Fruit fly (Drosophila melanogaster) whole organism, embryonic: Measurements from ENCODE around the gene CG11892.

Experiments used
- CG10147 ChIP-seq: fragments of 200-800 bp; sonication (Bioruptor generic); optimal IDR thresholded peaks from 2 replicates; lab custom pipeline; 2019; ENCODE audit warnings: missing biosample characterization, mild to moderate bottlenecking, missing genetic modification characterization, moderate library complexity
- CG10462 ChIP-seq: fragments of 200-800 bp; sonication (Bioruptor generic); optimal IDR thresholded peaks from 2 replicates; lab custom pipeline; 2016; ENCODE audit warnings: missing biosample characterization, missing genetic modification characterization
- CG1233 ChIP-seq: fragments of 200-800 bp; sonication (Bioruptor generic); optimal IDR thresholded peaks from 4 replicates; lab custom pipeline; 2018; ENCODE audit warnings: missing biosample characterization, mild to moderate bottlenecking, missing genetic modification characterization
- CG12769 ChIP-seq: fragments of 200-800 bp; sonication (Bioruptor generic); optimal IDR thresholded peaks from 2 replicates; lab custom pipeline; 2019; ENCODE audit warnings: missing biosample characterization, mild to moderate bottlenecking, missing genetic modification characterization, moderate library complexity
- CG12942 ChIP-seq: fragments of 200-800 bp; sonication (Bioruptor generic); optimal IDR thresholded peaks from 3 replicates; lab custom pipeline; 2016; ENCODE audit warnings: missing biosample characterization, missing genetic modification characterization
- CG13123 ChIP-seq: fragments of 200-800 bp; sonication (Bioruptor generic); optimal IDR thresholded peaks from 2 replicates; lab custom pipeline; 2016; ENCODE audit warnings: missing biosample characterization, missing genetic modification characterization
- CG14014 ChIP-seq: fragments of 200-800 bp; sonication (Bioruptor generic); IDR thresholded peaks from 2 replicates; pipeline ENCODE4 v1.3.6; 2022; ENCODE audit warnings: missing biosample characterization, missing genetic modification characterization
- CG18764 ChIP-seq: fragments of 200-800 bp; sonication (Bioruptor generic); optimal IDR thresholded peaks from 3 replicates; lab custom pipeline; 2016; ENCODE audit warnings: missing biosample characterization, missing genetic modification characterization
- CG2199 ChIP-seq: fragments of 200-800 bp; sonication (Bioruptor generic); IDR thresholded peaks from 3 replicates; pipeline ENCODE4 v1.3.6; 2022; ENCODE audit warnings: missing biosample characterization, missing genetic modification characterization
- CG34376 ChIP-seq: fragments of 200-800 bp; sonication (Bioruptor generic); optimal IDR thresholded peaks from 2 replicates; lab custom pipeline; 2018; ENCODE audit warnings: missing biosample characterization, mild to moderate bottlenecking, missing genetic modification characterization
- CG3847 ChIP-seq: fragments of 200-800 bp; sonication (Bioruptor generic); IDR thresholded peaks from 2 replicates; pipeline ENCODE4 v1.3.6; 2022; ENCODE audit warnings: missing biosample characterization, missing genetic modification characterization
- CG6254 ChIP-seq: fragments of 200-800 bp; sonication (Bioruptor generic); optimal IDR thresholded peaks from 3 replicates; lab custom pipeline; 2017; ENCODE audit warnings: mild to moderate bottlenecking, missing biosample characterization, missing genetic modification reagents, missing genetic modification characterization
- CG8290 ChIP-seq, 3 experiments: fragments of 200-800 bp; sonication (Bioruptor generic); optimal IDR thresholded peaks; 2 replicates each; lab custom pipeline; 2016 to 2019; ENCODE audit warnings: missing biosample characterization in 3 of 3, missing genetic modification characterization in 3 of 3, mild to moderate bottlenecking in 2 of 3, moderate library complexity in 1 of 3
- CTCF ChIP-seq: fragments of 200-800 bp; sonication (Bioruptor generic); optimal IDR thresholded peaks from 2 replicates; lab custom pipeline; 2017; ENCODE audit warnings: missing biosample characterization, mild to moderate bottlenecking, missing genetic modification characterization, moderate library complexity
- Camta ChIP-seq: fragments of 200-800 bp; sonication (Bioruptor generic); optimal IDR thresholded peaks from 2 replicates; lab custom pipeline; 2016; ENCODE audit warnings: missing biosample characterization, missing genetic modification characterization
- Dad ChIP-seq: fragments of 200-800 bp; sonication (Bioruptor generic); optimal IDR thresholded peaks from 3 replicates; lab custom pipeline; 2016; ENCODE audit warnings: missing biosample characterization, missing genetic modification characterization
- Dip3 ChIP-seq: fragments of 200-800 bp; sonication (Bioruptor generic); optimal IDR thresholded peaks from 3 replicates; lab custom pipeline; 2016; ENCODE audit warnings: missing biosample characterization, missing genetic modification characterization
- Dll ChIP-seq: fragments of 200-800 bp; sonication (Bioruptor generic); IDR thresholded peaks from 4 replicates; pipeline ENCODE4 v1.3.6; 2022; ENCODE audit warnings: missing biosample characterization, missing genetic modification characterization; ENCODE audit not compliant: partially characterized antibody
- GATAe ChIP-seq: fragments of 200-800 bp; sonication (Bioruptor generic); conservative IDR thresholded peaks from 2 replicates; pipeline ENCODE4 v1.3.6; 2022; ENCODE audit warnings: missing biosample characterization, missing genetic modification characterization
- Hr51 ChIP-seq, 2 experiments: fragments of 200-800 bp; sonication (Bioruptor generic); optimal IDR thresholded peaks; 2 replicates in 1 of 2; 3 replicates in 1 of 2; lab custom pipeline; 2016 to 2018; ENCODE audit warnings: missing biosample characterization in 2 of 2, missing genetic modification characterization in 2 of 2, mild to moderate bottlenecking in 1 of 2, moderate library complexity in 1 of 2
- Hr78 ChIP-seq, 2 experiments: fragments of 200-800 bp in 1 of 2; fragments of >200 bp in 1 of 2; sonication (Bioruptor generic) in 1 of 2; optimal IDR thresholded peaks; 2 replicates each; lab custom pipeline; 2017 to 2019; ENCODE audit warnings: missing biosample characterization in 2 of 2, missing genetic modification characterization in 2 of 2, mild to moderate bottlenecking in 1 of 2, moderate library complexity in 1 of 2
- MTF-1 ChIP-seq: fragments of 200-800 bp; sonication (Bioruptor generic); optimal IDR thresholded peaks from 2 replicates; lab custom pipeline; 2018; ENCODE audit warnings: missing biosample characterization, mild to moderate bottlenecking, missing genetic modification characterization, borderline replicate concordance
- Med ChIP-seq: fragments of 200-800 bp; sonication (Bioruptor generic); peaks from one replicate; lab custom pipeline; 2016; ENCODE audit warnings: missing biosample characterization, missing genetic modification characterization, mild to moderate bottlenecking, inconsistent platforms, moderate library complexity
- Vsx1 ChIP-seq: fragments of 200-800 bp; sonication (Bioruptor generic); optimal IDR thresholded peaks from 2 replicates; lab custom pipeline; 2017; ENCODE audit warnings: missing biosample characterization, mild to moderate bottlenecking, missing genetic modification characterization, missing genetic modification reagents
- ab ChIP-seq: fragments of 200-800 bp; sonication (Bioruptor generic); optimal IDR thresholded peaks from 2 replicates; lab custom pipeline; 2016; ENCODE audit warnings: missing biosample characterization, missing genetic modification characterization
- ac ChIP-seq: fragments of 200-800 bp; sonication (Bioruptor generic); optimal IDR thresholded peaks from 3 replicates; lab custom pipeline; 2017; ENCODE audit warnings: missing biosample characterization, mild to moderate bottlenecking, missing genetic modification characterization
- bcd ChIP-seq: fragments of 200-800 bp; sonication (Bioruptor generic); optimal IDR thresholded peaks from 2 replicates; lab custom pipeline; 2017; ENCODE audit warnings: missing biosample characterization, mild to moderate bottlenecking, missing genetic modification characterization
- chinmo ChIP-seq: fragments of 200-800 bp; sonication (Bioruptor generic); IDR thresholded peaks from 4 replicates; pipeline ENCODE4 v1.3.6; 2022; ENCODE audit warnings: missing biosample characterization, missing genetic modification characterization; ENCODE audit not compliant: partially characterized antibody
- dm ChIP-seq: fragments of 200-800 bp; sonication (Bioruptor generic); optimal IDR thresholded peaks from 3 replicates; lab custom pipeline; 2016; ENCODE audit warnings: missing biosample characterization, missing genetic modification characterization
- esg ChIP-seq: fragments of 200-800 bp; sonication (Bioruptor generic); conservative IDR thresholded peaks from 2 replicates; pipeline ENCODE4 v1.3.6; 2022; ENCODE audit warnings: missing biosample characterization, missing genetic modification characterization
- exex ChIP-seq: fragments of 200-800 bp; sonication (Bioruptor generic); optimal IDR thresholded peaks from 4 replicates; lab custom pipeline; 2018; ENCODE audit warnings: missing biosample characterization, mild to moderate bottlenecking, missing genetic modification characterization, moderate library complexity
- grn ChIP-seq: fragments of 200-800 bp; sonication (Bioruptor generic); optimal IDR thresholded peaks from 3 replicates; lab custom pipeline; 2017; ENCODE audit warnings: missing biosample characterization, missing genetic modification characterization
- lab ChIP-seq: fragments of 200-800 bp; sonication (Bioruptor generic); optimal IDR thresholded peaks from 3 replicates; lab custom pipeline; 2017; ENCODE audit warnings: missing biosample characterization, missing genetic modification characterization, mild to moderate bottlenecking, moderate library complexity, missing genetic modification reagents
- mirr ChIP-seq: fragments of 200-800 bp; sonication (Bioruptor generic); optimal IDR thresholded peaks from 3 replicates; lab custom pipeline; 2018; ENCODE audit warnings: missing biosample characterization, mild to moderate bottlenecking, missing genetic modification characterization
- sd ChIP-seq: fragments of 200-800 bp; sonication (Bioruptor generic); optimal IDR thresholded peaks from 3 replicates; lab custom pipeline; 2018; ENCODE audit warnings: missing biosample characterization, mild to moderate bottlenecking, missing genetic modification characterization, moderate library complexity
- sug ChIP-seq: fragments of 200-800 bp; optimal IDR thresholded peaks from 2 replicates; lab custom pipeline; 2019; ENCODE audit warnings: missing biosample characterization, mild to moderate bottlenecking, missing genetic modification characterization, moderate library complexity
- tgo ChIP-seq: fragments of 200-800 bp; sonication (Bioruptor generic); IDR thresholded peaks from 3 replicates; pipeline ENCODE4 v1.3.6; 2022; ENCODE audit warnings: missing biosample characterization, missing genetic modification characterization
- toy ChIP-seq: fragments of 200-800 bp; sonication (Bioruptor generic); IDR thresholded peaks from 2 replicates; pipeline ENCODE4 v1.3.6; 2022; ENCODE audit warnings: missing biosample characterization, missing genetic modification characterization

Gene CG11892

dm6 chr3R:25308228-25308627, 26.9 kb downstream of the CG11892 start, which contains the start of gene CG10550 (continued):
- TF ChIP-seq Hr78 (GFP tag; optimal IDR thresholded peaks at IDR 0.05; lab: Kevin White, UChicago) (peak in 1 of 2 experiments; percentile 63), CG8290 (GFP tag; optimal IDR thresholded peaks at IDR 0.05; lab: Kevin White, UChicago) (no peak), CG8290 (tag; optimal IDR thresholded peaks at IDR 0.05; lab: Kevin White, UChicago) (peak in 1 of 2 experiments; percentile 53), CG2199 (GFP tag; lab: Robert Waterston, UW) (peak; percentile 40; the same call in 1 of the 3 replicates), MTF-1 (GFP tag; lab: Kevin White, UChicago) (no peak), CG3847 (GFP tag; lab: Robert Waterston, UW) (no peak), sd (tag; lab: Kevin White, UChicago) (peak; percentile 43), CG12942 (GFP tag; lab: Kevin White, UChicago) (no peak), CG13123 (GFP tag; lab: Kevin White, UChicago) (no peak), ac (no peak), Med (GFP tag; lab: Kevin White, UChicago) (peak; percentile 11), chinmo (peak; percentile 87; the same call in 2 of the 4 replicates), CG12769 (peak; percentile 51), Dll (GFP tag; lab: Robert Waterston, UW) (no peak), Dad (GFP tag; lab: Kevin White, UChicago) (no peak)

dm6 chr3R:25309175-25309574, 27.8 kb downstream of the CG11892 start:
- TF ChIP-seq GATAe (GFP tag; lab: Robert Waterston, UW) (0 out of 2 replicates have a peak, but pooled peaks have one; percentile 21), CG10462 (no peak), CG12769 (peak; percentile 19), CG34376 (GFP tag; lab: Kevin White, UChicago) (peak; percentile 7), CG10147 (GFP tag; lab: Kevin White, UChicago) (no peak), Camta (GFP tag; lab: Kevin White, UChicago) (no peak), bcd (GFP tag; lab: Kevin White, UChicago) (no peak), sug (tag; lab: Kevin White, UChicago) (peak; percentile 69), exex (peak; percentile 97), toy (GFP tag; lab: Robert Waterston, UW) (no peak), lab (GFP tag; lab: Kevin White, UChicago) (peak; percentile 53), grn (peak; percentile 38), CG18764 (GFP tag; lab: Kevin White, UChicago) (no peak), CG1233 (GFP tag; lab: Kevin White, UChicago) (no peak), sd (tag; lab: Kevin White, UChicago) (peak; percentile 3), MTF-1 (GFP tag; lab: Kevin White, UChicago) (no peak), dm (GFP tag; lab: Kevin White, UChicago) (no peak), esg (GFP tag; lab: Robert Waterston, UW) (no peak), tgo (no peak), CG14014 (GFP tag; lab: Robert Waterston, UW) (no peak), Vsx1 (GFP tag; lab: Kevin White, UChicago) (peak; percentile 33), CTCF (GFP tag; lab: Kevin White, UChicago) (no peak), CG6254 (GFP tag; lab: Kevin White, UChicago) (no peak), Hr51 (GFP tag; optimal IDR thresholded peaks at IDR 0.05; lab: Kevin White, UChicago) (no peak), ab (GFP tag; lab: Kevin White, UChicago) (no peak), mirr (GFP tag; lab: Kevin White, UChicago) (peak; percentile 64), Dip3 (GFP tag; lab: Kevin White, UChicago) (no peak)
